Fruit fly (Drosophila melanogaster) whole organism, embryonic: ENCODE data around the gene Svil.

Experiments used
- Abd-B ChIP-seq: fragments of 200-800 bp; sonication (Bioruptor generic); optimal IDR thresholded peaks from 2 replicates; lab custom pipeline; 2018; ENCODE audit warnings: missing biosample characterization, mild to moderate bottlenecking, missing genetic modification characterization, moderate library complexity
- Adf1 ChIP-seq: fragments of 200-800 bp; sonication (Bioruptor generic); IDR thresholded peaks from 2 replicates; pipeline ENCODE4 v1.3.6; 2022; ENCODE audit warnings: missing biosample characterization, missing genetic modification characterization
- Atf3 ChIP-seq: fragments of 200-800 bp; sonication (Bioruptor generic); optimal IDR thresholded peaks from 3 replicates; lab custom pipeline; 2016; ENCODE audit warnings: missing biosample characterization, missing genetic modification characterization
- Atf6 ChIP-seq: fragments of 200-800 bp; sonication (Bioruptor generic); IDR thresholded peaks from 2 replicates; pipeline ENCODE4 v1.3.6; 2022; ENCODE audit warnings: missing biosample characterization, missing genetic modification characterization
- Blimp-1 ChIP-seq: fragments of 200-800 bp; sonication (Bioruptor generic); optimal IDR thresholded peaks from 3 replicates; lab custom pipeline; 2018; ENCODE audit warnings: missing biosample characterization, missing genetic modification characterization, mild to moderate bottlenecking, moderate library complexity, missing genetic modification reagents
- CG1024 ChIP-seq: fragments of 200-800 bp; sonication (Bioruptor generic); IDR thresholded peaks from 2 replicates; pipeline ENCODE4 v1.3.6; 2022; ENCODE audit warnings: missing biosample characterization, missing genetic modification characterization
- CG11247 ChIP-seq: fragments of 200-800 bp; sonication (Bioruptor generic); IDR thresholded peaks from 2 replicates; pipeline ENCODE4 v1.3.6; 2022; ENCODE audit warnings: missing biosample characterization, missing genetic modification characterization
- CG12659 ChIP-seq: fragments of 200-800 bp; sonication (Bioruptor generic); optimal IDR thresholded peaks from 3 replicates; lab custom pipeline; 2017; ENCODE audit warnings: mild to moderate bottlenecking, missing biosample characterization, missing genetic modification reagents, missing genetic modification characterization
- CG13775 ChIP-seq: fragments of 200-800 bp; sonication (Bioruptor generic); optimal IDR thresholded peaks from 3 replicates; lab custom pipeline; 2017; ENCODE audit warnings: missing biosample characterization, mild to moderate bottlenecking, missing genetic modification characterization
- CG13894 ChIP-seq: fragments of 200-800 bp; sonication (Bioruptor generic); optimal IDR thresholded peaks from 3 replicates; lab custom pipeline; 2018; ENCODE audit warnings: missing biosample characterization, mild to moderate bottlenecking, missing genetic modification characterization, moderate library complexity
- CG14860 ChIP-seq: fragments of 200-800 bp; sonication (Bioruptor generic); IDR thresholded peaks from 3 replicates; pipeline ENCODE4 v1.3.6; 2022; ENCODE audit warnings: missing biosample characterization, missing genetic modification characterization; ENCODE audit not compliant: partially characterized antibody
- CG15269 ChIP-seq: fragments of 200-800 bp; sonication (Bioruptor generic); optimal IDR thresholded peaks from 2 replicates; lab custom pipeline; 2018; ENCODE audit warnings: missing biosample characterization, mild to moderate bottlenecking, missing genetic modification characterization, moderate library complexity
- CG17328 ChIP-seq: fragments of 200-800 bp; sonication (Bioruptor generic); IDR thresholded peaks from 2 replicates; pipeline ENCODE4 v1.3.6; 2022; ENCODE audit warnings: missing biosample characterization, missing genetic modification characterization
- CG18262 ChIP-seq: fragments of 200-800 bp; optimal IDR thresholded peaks from 3 replicates; lab custom pipeline; 2019; ENCODE audit warnings: missing biosample characterization, mild to moderate bottlenecking, missing genetic modification characterization, moderate library complexity
- CG2129 ChIP-seq: fragments of 200-800 bp; sonication (Bioruptor generic); IDR thresholded peaks from 2 replicates; pipeline ENCODE4 v1.3.6; 2022; ENCODE audit warnings: missing biosample characterization, missing genetic modification characterization; ENCODE audit not compliant: partially characterized antibody
- CG2202 ChIP-seq: fragments of 200-800 bp; sonication (Bioruptor generic); optimal IDR thresholded peaks from 2 replicates; lab custom pipeline; 2018; ENCODE audit warnings: missing biosample characterization, mild to moderate bottlenecking, missing genetic modification characterization
- CG2712 ChIP-seq: fragments of 200-800 bp; optimal IDR thresholded peaks from 3 replicates; lab custom pipeline; 2019; ENCODE audit warnings: missing biosample characterization, mild to moderate bottlenecking, missing genetic modification characterization, moderate library complexity
- CG32767 ChIP-seq: fragments of 200-800 bp; sonication (Bioruptor generic); IDR thresholded peaks from 2 replicates; pipeline ENCODE4 v1.3.6; 2022; ENCODE audit warnings: missing biosample characterization, missing genetic modification characterization
- CG33213 ChIP-seq: fragments of 200-800 bp; sonication (Bioruptor generic); optimal IDR thresholded peaks from 3 replicates; lab custom pipeline; 2016; ENCODE audit warnings: missing biosample characterization, missing genetic modification characterization
- CG4328 ChIP-seq: fragments of 200-800 bp; sonication (Bioruptor generic); optimal IDR thresholded peaks from 3 replicates; lab custom pipeline; 2017; ENCODE audit warnings: missing biosample characterization, missing genetic modification reagents, missing genetic modification characterization
- CG6813 ChIP-seq: fragments of 200-800 bp; sonication (Bioruptor generic); optimal IDR thresholded peaks from 2 replicates; lab custom pipeline; 2017; ENCODE audit warnings: missing biosample characterization, missing genetic modification characterization, mild to moderate bottlenecking, moderate library complexity, missing genetic modification reagents
- CG9932 ChIP-seq: fragments of 200-800 bp; sonication (Bioruptor generic); IDR thresholded peaks from 2 replicates; pipeline ENCODE4 v1.3.6; 2022; ENCODE audit warnings: missing biosample characterization, missing genetic modification characterization
- Ets97D ChIP-seq: fragments of 200-800 bp; sonication (Bioruptor generic); optimal IDR thresholded peaks from 3 replicates; lab custom pipeline; 2016; ENCODE audit warnings: missing biosample characterization, missing genetic modification characterization
- Fer2 ChIP-seq: fragments of 200-800 bp; sonication (Bioruptor generic); optimal IDR thresholded peaks from 2 replicates; lab custom pipeline; 2018; ENCODE audit warnings: missing biosample characterization, mild to moderate bottlenecking, missing genetic modification characterization, moderate library complexity
- H15 ChIP-seq: fragments of 200-800 bp; sonication (Bioruptor generic); IDR thresholded peaks from 3 replicates; pipeline ENCODE4 v1.3.6; 2022; ENCODE audit warnings: missing biosample characterization, missing genetic modification characterization
- Hr3 ChIP-seq: fragments of 200-800 bp; sonication (Bioruptor generic); optimal IDR thresholded peaks from 3 replicates; lab custom pipeline; 2016; ENCODE audit warnings: missing biosample characterization, missing genetic modification characterization
- Jarid2 ChIP-seq: fragments of 200-800 bp; sonication (Bioruptor generic); optimal IDR thresholded peaks from 3 replicates; lab custom pipeline; 2017; ENCODE audit warnings: mild to moderate bottlenecking, missing biosample characterization, missing genetic modification reagents, missing genetic modification characterization
- Lim3 ChIP-seq: fragments of 200-800 bp; sonication (Bioruptor generic); IDR thresholded peaks from 2 replicates; pipeline ENCODE4 v1.3.6; 2022; ENCODE audit warnings: missing biosample characterization, missing genetic modification characterization
- Poxn ChIP-seq: fragments of 200-800 bp; sonication (Bioruptor generic); IDR thresholded peaks from 2 replicates; pipeline ENCODE4 v1.3.6; 2022; ENCODE audit warnings: missing biosample characterization, missing genetic modification characterization
- Taf1 ChIP-seq: fragments of 200-800 bp; sonication (Bioruptor generic); IDR thresholded peaks from 2 replicates; pipeline ENCODE4 v1.3.6; 2022; ENCODE audit warnings: missing biosample characterization, missing genetic modification characterization
- Trl ChIP-seq, 3 experiments: fragments of >200 bp in 2 of 3; fragments of 200-800 bp in 1 of 3; sonication (Bioruptor generic) in 1 of 3; optimal IDR thresholded peaks; 2 replicates in 1 of 3; 3 replicates in 2 of 3; lab custom pipeline; 2016 to 2017; ENCODE audit warnings: missing biosample characterization in 1 of 3, missing genetic modification characterization in 1 of 3
- ara ChIP-seq: fragments of 200-800 bp; sonication (Bioruptor generic); IDR thresholded peaks from 2 replicates; pipeline ENCODE4 v1.3.6; 2022; ENCODE audit warnings: missing biosample characterization, missing genetic modification characterization
- bab2 ChIP-seq: fragments of 200-800 bp; sonication (Bioruptor generic); optimal IDR thresholded peaks from 2 replicates; lab custom pipeline; 2016; ENCODE audit warnings: missing biosample characterization, missing genetic modification characterization
- bowl ChIP-seq: fragments of 200-800 bp; sonication (Bioruptor generic); IDR thresholded peaks from 2 replicates; pipeline ENCODE4 v1.3.6; 2022; ENCODE audit warnings: missing biosample characterization, missing genetic modification characterization
- crp ChIP-seq, 2 experiments: fragments of 200-800 bp; sonication (Bioruptor generic); optimal IDR thresholded peaks; 2 replicates in 1 of 2; 3 replicates in 1 of 2; lab custom pipeline; 2017; ENCODE audit warnings: missing biosample characterization in 2 of 2, missing genetic modification characterization in 2 of 2, mild to moderate bottlenecking in 1 of 2, moderate library complexity in 1 of 2
- dimm ChIP-seq: fragments of 200-800 bp; sonication (Bioruptor generic); IDR thresholded peaks from 2 replicates; pipeline ENCODE4 v1.3.6; 2022; ENCODE audit warnings: missing biosample characterization, missing genetic modification characterization
- emc ChIP-seq: fragments of 200-800 bp; sonication (Bioruptor generic); optimal IDR thresholded peaks from 2 replicates; lab custom pipeline; 2016; ENCODE audit warnings: missing biosample characterization, missing genetic modification characterization
- ems ChIP-seq: fragments of 200-800 bp; sonication (Bioruptor generic); optimal IDR thresholded peaks from 3 replicates; lab custom pipeline; 2016; ENCODE audit warnings: missing biosample characterization, missing genetic modification characterization
- eve ChIP-seq, 2 experiments: fragments of >200 bp; optimal IDR thresholded peaks; 2 replicates each; lab custom pipeline; 2017; ENCODE audit warnings: missing biosample characterization in 2 of 2, missing genetic modification characterization in 2 of 2
- fd3F ChIP-seq: fragments of 200-800 bp; sonication (Bioruptor generic); optimal IDR thresholded peaks from 2 replicates; lab custom pipeline; 2018; ENCODE audit warnings: missing biosample characterization, mild to moderate bottlenecking, missing genetic modification characterization, moderate library complexity
- fd96Cb ChIP-seq: fragments of 200-800 bp; sonication (Bioruptor generic); optimal IDR thresholded peaks from 2 replicates; lab custom pipeline; 2018; ENCODE audit warnings: missing biosample characterization, mild to moderate bottlenecking, missing genetic modification characterization, moderate library complexity
- fru ChIP-seq: fragments of >200 bp; optimal IDR thresholded peaks from 2 replicates; lab custom pipeline; 2017
- gcm2 ChIP-seq: fragments of 200-800 bp; sonication (Bioruptor generic); optimal IDR thresholded peaks from 2 replicates; lab custom pipeline; 2016; ENCODE audit warnings: missing biosample characterization, missing genetic modification characterization
- hb ChIP-seq: fragments of 200-800 bp; sonication (Bioruptor generic); IDR thresholded peaks from 3 replicates; pipeline ENCODE4 v1.3.6; 2022; ENCODE audit warnings: missing biosample characterization, missing genetic modification characterization; ENCODE audit not compliant: partially characterized antibody
- lbe ChIP-seq: fragments of 200-800 bp; sonication (Bioruptor generic); optimal IDR thresholded peaks from 2 replicates; lab custom pipeline; 2016; ENCODE audit warnings: missing biosample characterization, mild to moderate bottlenecking, missing genetic modification characterization
- mam ChIP-seq: fragments of 200-800 bp; sonication (Bioruptor generic); optimal IDR thresholded peaks from 3 replicates; lab custom pipeline; 2016; ENCODE audit warnings: missing biosample characterization, missing genetic modification characterization
- nau ChIP-seq: fragments of 200-800 bp; sonication (Bioruptor generic); optimal IDR thresholded peaks from 3 replicates; lab custom pipeline; 2017; ENCODE audit warnings: missing biosample characterization, mild to moderate bottlenecking, missing genetic modification characterization, missing genetic modification reagents
- pfk ChIP-seq: fragments of 200-800 bp; sonication (Bioruptor generic); optimal IDR thresholded peaks from 2 replicates; lab custom pipeline; 2018; ENCODE audit warnings: missing biosample characterization, mild to moderate bottlenecking, missing genetic modification characterization, moderate library complexity
- sr ChIP-seq: fragments of 200-800 bp; sonication (Bioruptor generic); IDR thresholded peaks from 3 replicates; pipeline ENCODE4 v1.3.6; 2022; ENCODE audit warnings: missing biosample characterization, missing genetic modification characterization
- tgo ChIP-seq: fragments of 200-800 bp; sonication (Bioruptor generic); IDR thresholded peaks from 3 replicates; pipeline ENCODE4 v1.3.6; 2022; ENCODE audit warnings: missing biosample characterization, missing genetic modification characterization
- twi ChIP-seq: fragments of 200-800 bp; optimal IDR thresholded peaks from 2 replicates; lab custom pipeline; 2019; ENCODE audit warnings: missing biosample characterization, mild to moderate bottlenecking, missing genetic modification characterization, moderate library complexity

Svil gene

DNA sequence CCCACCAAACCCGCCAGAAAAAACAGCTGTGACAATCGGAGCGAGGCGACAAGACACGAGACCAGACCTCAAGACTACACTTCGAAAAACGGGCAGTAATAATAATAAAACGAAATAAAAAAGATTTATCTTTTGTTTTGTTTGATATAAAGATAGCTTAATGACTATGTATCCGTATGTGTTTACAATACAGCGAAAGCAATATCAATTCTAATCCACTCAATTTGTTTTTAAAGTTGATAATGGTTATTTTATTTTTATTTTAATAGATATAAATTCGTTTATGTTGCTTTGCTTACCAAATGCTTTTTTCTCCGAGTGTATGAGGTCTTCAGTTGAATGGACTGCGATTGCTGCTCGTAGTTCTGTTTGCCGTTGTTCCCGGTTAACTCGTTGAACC lies 101.8 kb downstream of the Svil start (continued):
- TF ChIP-seq CG13775 (GFP tag; lab: Kevin White, UChicago): peak; percentile 24
- TF ChIP-seq bab2 (GFP tag; lab: Kevin White, UChicago): no peak
- TF ChIP-seq fru (lab: Kevin White, UChicago): no peak
- TF ChIP-seq Adf1 (GFP tag; lab: Robert Waterston, UW): no peak
- TF ChIP-seq Ets97D (GFP tag; lab: Kevin White, UChicago): no peak
- no peak for TF ChIP-seq CG1024 (GFP tag; lab: Robert Waterston, UW)
- TF ChIP-seq twi (tag; lab: Kevin White, UChicago): peak; percentile 12
- peak; percentile 12 for TF ChIP-seq Abd-B (GFP tag; lab: Kevin White, UChicago)
- TF ChIP-seq hb: no peak
- no peak for TF ChIP-seq sr (GFP tag; lab: Robert Waterston, UW)
- TF ChIP-seq bowl (GFP tag; lab: Robert Waterston, UW): no peak
- TF ChIP-seq Poxn (GFP tag; lab: Robert Waterston, UW): no peak
- TF ChIP-seq Taf1 (GFP tag; lab: Robert Waterston, UW): no peak
- no peak for TF ChIP-seq Fer2 (tag; lab: Kevin White, UChicago)
- TF ChIP-seq CG11247 (GFP tag; lab: Robert Waterston, UW): no peak
- no peak for TF ChIP-seq emc
- TF ChIP-seq CG4328 (GFP tag; lab: Kevin White, UChicago): no peak
- no peak for TF ChIP-seq Lim3 (GFP tag; lab: Robert Waterston, UW)
- peak; percentile 61 for TF ChIP-seq lbe (GFP tag; lab: Kevin White, UChicago)
- TF ChIP-seq CG6813 (GFP tag; lab: Kevin White, UChicago): peak; percentile 54
- no peak for TF ChIP-seq dimm (GFP tag; lab: Robert Waterston, UW)
- TF ChIP-seq CG2202: peak; percentile 31
- TF ChIP-seq Atf6 (GFP tag; lab: Robert Waterston, UW): no peak; the same call in 1 of the 2 replicates
- no peak for TF ChIP-seq CG32767
- TF ChIP-seq crp (GFP tag; optimal IDR thresholded peaks at IDR 0.05; lab: Kevin White, UChicago): no peak
- TF ChIP-seq CG12659 (GFP tag; lab: Kevin White, UChicago): no peak
- 0 out of 3 replicates have a peak, but pooled peaks have one; percentile 22 for TF ChIP-seq tgo (GFP tag; lab: Robert Waterston, UW)
- peak; percentile 35 for TF ChIP-seq nau (GFP tag; lab: Kevin White, UChicago)
- TF ChIP-seq CG33213: no peak
- 0 out of 2 replicates have a peak, but pooled peaks have one; percentile 29 for TF ChIP-seq ara (GFP tag; lab: Robert Waterston, UW)
- peak; percentile 52; the same call in 1 of the 2 replicates for TF ChIP-seq CG17328 (GFP tag; lab: Robert Waterston, UW)
- TF ChIP-seq Blimp-1 (GFP tag; lab: Kevin White, UChicago): peak; percentile 80
- TF ChIP-seq CG13894 (tag; lab: Kevin White, UChicago): no peak
- TF ChIP-seq CG18262 (tag; lab: Kevin White, UChicago): peak; percentile 74
- no peak for TF ChIP-seq CG9932 (GFP tag; lab: Robert Waterston, UW)
- TF ChIP-seq CG2129: no peak
- peak; percentile 24 for TF ChIP-seq CG15269 (tag; lab: Kevin White, UChicago)
- TF ChIP-seq fd3F (GFP tag; lab: Kevin White, UChicago): no peak
- peak; percentile 70 for TF ChIP-seq fd96Cb (tag; lab: Kevin White, UChicago)
- TF ChIP-seq H15: no peak
- TF ChIP-seq ems: no peak
- no peak for TF ChIP-seq pfk
- no peak for TF ChIP-seq gcm2 (GFP tag; lab: Kevin White, UChicago)
- peak; percentile 29 for TF ChIP-seq Atf3 (GFP tag; lab: Kevin White, UChicago)
- peak; percentile 14 for TF ChIP-seq Hr3 (GFP tag; lab: Kevin White, UChicago)
- peak; percentile 79 for TF ChIP-seq CG2712 (tag; lab: Kevin White, UChicago)
- no peak for TF ChIP-seq mam
- no peak for TF ChIP-seq Trl (optimal IDR thresholded peaks at IDR 0.05; lab: Kevin White, UChicago)
- TF ChIP-seq Trl (GFP tag; optimal IDR thresholded peaks at IDR 0.05; lab: Kevin White, UChicago): no peak
- no peak for TF ChIP-seq eve (GFP tag; optimal IDR thresholded peaks at IDR 0.05; lab: Kevin White, UChicago)
- TF ChIP-seq CG14860 (GFP tag; lab: Robert Waterston, UW): no peak
- no peak for TF ChIP-seq Jarid2
